Worm (Caenorhabditis elegans) whole organism, late embryonic: Measurements from ENCODE around the gene ost-1.

Source experiments
- C08G9.2 ChIP-seq: sonication (generic microtip); optimal IDR thresholded peaks from 2 replicates; lab custom pipeline; 2016; ENCODE audit warnings: mild to moderate bottlenecking, missing genetic modification characterization, moderate library complexity, missing compliant biosample characterization
- C38D4.7 ChIP-seq: fragments of 200-800 bp; sonication (Bioruptor generic); optimal IDR thresholded peaks from 2 replicates; lab custom pipeline; 2018; ENCODE audit warnings: mild to moderate bottlenecking, missing genetic modification characterization, moderate library complexity, missing compliant biosample characterization
- F13H6.1 ChIP-seq: sonication (generic microtip); optimal IDR thresholded peaks from 2 replicates; lab custom pipeline; 2016; ENCODE audit warnings: missing genetic modification characterization, missing compliant biosample characterization
- K02D7.2 ChIP-seq: sonication (generic microtip); optimal IDR thresholded peaks from 2 replicates; lab custom pipeline; 2017; ENCODE audit warnings: mild to moderate bottlenecking, missing genetic modification characterization, missing compliant biosample characterization
- Y22D7AL.16 ChIP-seq: sonication (generic microtip); optimal IDR thresholded peaks from 2 replicates; lab custom pipeline; 2016; ENCODE audit warnings: missing genetic modification characterization, missing compliant biosample characterization
- ama-1 ChIP-seq: fragments of 150-350 bp; optimal IDR thresholded peaks from 2 replicates; lab custom pipeline; 2014
- ceh-14 ChIP-seq: sonication (generic microtip); optimal IDR thresholded peaks from 2 replicates; lab custom pipeline; 2016; ENCODE audit warnings: missing genotype, missing genetic modification characterization, missing compliant biosample characterization
- ceh-19 ChIP-seq: fragments of 200-800 bp; sonication (Bioruptor generic); optimal IDR thresholded peaks from 2 replicates; lab custom pipeline; 2018; ENCODE audit warnings: mild to moderate bottlenecking, missing genetic modification characterization, missing compliant biosample characterization
- ceh-2 ChIP-seq: sonication (generic microtip); optimal IDR thresholded peaks from 2 replicates; lab custom pipeline; 2016; ENCODE audit warnings: missing genotype, missing genetic modification characterization, missing compliant biosample characterization
- ceh-24 ChIP-seq: sonication (generic microtip); optimal IDR thresholded peaks from 2 replicates; lab custom pipeline; 2016; ENCODE audit warnings: mild to moderate bottlenecking, missing genetic modification characterization, missing compliant biosample characterization
- ceh-34 ChIP-seq: sonication (generic microtip); optimal IDR thresholded peaks from 2 replicates; lab custom pipeline; 2016; ENCODE audit warnings: mild to moderate bottlenecking, missing genetic modification characterization, missing compliant biosample characterization
- ceh-45 ChIP-seq: fragments of 200-800 bp; sonication (Bioruptor generic); IDR thresholded peaks from 2 replicates; pipeline ENCODE4 v1.3.6; 2022; ENCODE audit warnings: missing genetic modification reagents, missing genetic modification characterization, missing compliant biosample characterization
- ceh-6 ChIP-seq: fragments of 200-800 bp; sonication (Bioruptor generic); optimal IDR thresholded peaks from 2 replicates; lab custom pipeline; 2018; ENCODE audit warnings: mild to moderate bottlenecking, missing genetic modification characterization, missing compliant biosample characterization
- che-1 ChIP-seq: sonication (generic microtip); optimal IDR thresholded peaks from 2 replicates; lab custom pipeline; 2016; ENCODE audit warnings: mild to moderate bottlenecking, missing genetic modification characterization, missing compliant biosample characterization
- dve-1 ChIP-seq: sonication (generic microtip); optimal IDR thresholded peaks from 2 replicates; lab custom pipeline; 2017; ENCODE audit warnings: antibody characterized with exemption, mild to moderate bottlenecking, missing genetic modification characterization, missing compliant biosample characterization
- elt-2 ChIP-seq: sonication (generic microtip); optimal IDR thresholded peaks from 2 replicates; lab custom pipeline; 2016; ENCODE audit warnings: missing genetic modification reagents, missing genetic modification characterization, missing compliant biosample characterization
- elt-4 ChIP-seq: sonication (generic microtip); optimal IDR thresholded peaks from 2 replicates; lab custom pipeline; 2016; ENCODE audit warnings: missing genetic modification characterization, missing compliant biosample characterization
- eyg-1 ChIP-seq: sonication (generic microtip); optimal IDR thresholded peaks from 2 replicates; lab custom pipeline; 2016; ENCODE audit warnings: missing genotype, missing genetic modification characterization, missing compliant biosample characterization
- hlh-15 ChIP-seq: sonication (generic microtip); optimal IDR thresholded peaks from 2 replicates; lab custom pipeline; 2016; ENCODE audit warnings: missing genetic modification characterization, missing compliant biosample characterization
- hlh-30 ChIP-seq: sonication (generic microtip); optimal IDR thresholded peaks from 2 replicates; lab custom pipeline; 2017; ENCODE audit warnings: antibody characterized with exemption, missing genetic modification characterization, missing compliant biosample characterization; ENCODE audit not compliant: insufficient read depth
- hlh-6 ChIP-seq: sonication (generic microtip); optimal IDR thresholded peaks from 2 replicates; lab custom pipeline; 2016; ENCODE audit warnings: missing genotype, missing genetic modification characterization, missing compliant biosample characterization
- hlh-8 ChIP-seq: sonication (generic microtip); optimal IDR thresholded peaks from 2 replicates; lab custom pipeline; 2016; ENCODE audit warnings: missing genotype, missing genetic modification characterization, missing compliant biosample characterization
- lin-11 ChIP-seq: fragments of 200-800 bp; sonication (Bioruptor generic); optimal IDR thresholded peaks from 2 replicates; lab custom pipeline; 2018; ENCODE audit warnings: mild to moderate bottlenecking, missing genetic modification characterization, missing compliant biosample characterization
- madf-2 ChIP-seq: sonication (generic microtip); optimal IDR thresholded peaks from 2 replicates; lab custom pipeline; 2017; ENCODE audit warnings: missing genetic modification characterization, missing compliant biosample characterization
- nfya-1 ChIP-seq: sonication (generic microtip); optimal IDR thresholded peaks from 2 replicates; lab custom pipeline; 2017; ENCODE audit warnings: missing genetic modification characterization, mild to moderate bottlenecking, missing compliant biosample characterization, antibody characterized with exemption, moderate library complexity
- npax-4 ChIP-seq: sonication (generic microtip); optimal IDR thresholded peaks from 2 replicates; lab custom pipeline; 2016; ENCODE audit warnings: missing genetic modification characterization, missing compliant biosample characterization
- odd-2 ChIP-seq: sonication (generic microtip); optimal IDR thresholded peaks from 2 replicates; lab custom pipeline; 2017; ENCODE audit warnings: antibody characterized with exemption, mild to moderate bottlenecking, missing genetic modification characterization, missing compliant biosample characterization
- pha-2 ChIP-seq: sonication (generic microtip); optimal IDR thresholded peaks from 2 replicates; lab custom pipeline; 2017; ENCODE audit warnings: mild to moderate bottlenecking, missing genetic modification characterization, missing compliant biosample characterization
- pros-1 ChIP-seq: fragments of 150-350 bp; optimal IDR thresholded peaks from 2 replicates; lab custom pipeline; 2014; ENCODE audit warnings: missing biosample characterization, missing genetic modification reagents, missing genetic modification characterization
- rnt-1 ChIP-seq: sonication (generic microtip); optimal IDR thresholded peaks from 2 replicates; lab custom pipeline; 2016; ENCODE audit warnings: missing genetic modification characterization, missing compliant biosample characterization
- sox-2 ChIP-seq: fragments of 200-800 bp; sonication (Bioruptor generic); IDR thresholded peaks from 2 replicates; pipeline ENCODE4 v1.3.6; 2022; ENCODE audit warnings: missing genetic modification reagents, missing genetic modification characterization, missing compliant biosample characterization
- unc-86 ChIP-seq: sonication (generic microtip); optimal IDR thresholded peaks from 2 replicates; lab custom pipeline; 2016; ENCODE audit warnings: missing genetic modification characterization, missing compliant biosample characterization
- zip-5 ChIP-seq: sonication (generic microtip); optimal IDR thresholded peaks from 2 replicates; lab custom pipeline; 2016; ENCODE audit warnings: missing genetic modification characterization, missing compliant biosample characterization

Gene ost-1

ce11 chrIV:1108030-1108429 lies 834 bp downstream of the ost-1 start (continued):
- TF ChIP-seq npax-4 (tag; lab: Kevin White, UChicago) = no peak
- TF ChIP-seq hlh-8 = peak; percentile 67
- TF ChIP-seq rnt-1 (tag; lab: Kevin White, UChicago) = peak; percentile 90
- TF ChIP-seq ama-1 (lab: Kevin White, UChicago) = no peak
- no peak for TF ChIP-seq lin-11
- TF ChIP-seq hlh-15 = no peak

- no peak for TF ChIP-seq ceh-19 (GFP tag; lab: Kevin White, UChicago)
- no peak for TF ChIP-seq hlh-30 (tag; lab: Kevin White, UChicago)
- TF ChIP-seq zip-5 = no peak
- peak; percentile 52 for TF ChIP-seq ama-1 (lab: Kevin White, UChicago)
- TF ChIP-seq madf-2 (tag; lab: Kevin White, UChicago) = no peak
- no peak for TF ChIP-seq nfya-1 (tag; lab: Kevin White, UChicago)
- no peak for TF ChIP-seq hlh-8
- no peak for TF ChIP-seq ceh-6 (GFP tag; lab: Kevin White, UChicago)
- no peak for TF ChIP-seq F13H6.1 (tag; lab: Kevin White, UChicago)
- no peak for TF ChIP-seq lin-11
- TF ChIP-seq C38D4.7 (GFP tag; lab: Kevin White, UChicago) = peak; percentile 22
- TF ChIP-seq elt-4 (tag; lab: Kevin White, UChicago) = no peak
- no peak for TF ChIP-seq unc-86 (tag; lab: Kevin White, UChicago)
- no peak for TF ChIP-seq odd-2 (tag; lab: Kevin White, UChicago)
- TF ChIP-seq che-1 = no peak
These were observed 3.8 kb downstream of the ost-1 start for ce11 chrIV:1110999-1111398.

DNA sequence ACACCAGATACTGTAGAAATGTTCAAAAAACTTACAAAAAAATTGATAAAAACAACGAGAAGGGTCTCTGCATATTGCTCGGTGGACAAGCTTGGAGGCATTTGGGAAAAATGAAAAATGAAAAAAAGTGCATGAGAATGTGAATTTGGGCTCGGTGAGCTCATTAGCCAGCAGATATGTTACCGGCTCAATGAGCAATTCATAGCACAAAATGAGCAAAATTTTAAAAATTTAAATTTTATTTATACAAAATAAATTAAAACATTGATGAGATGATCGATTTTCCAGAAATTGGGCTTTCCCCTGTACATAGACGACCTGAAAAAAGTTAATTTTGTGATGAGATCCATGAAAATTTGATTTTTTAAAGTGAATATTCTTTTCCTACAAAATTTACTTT lies 6.4 kb downstream of the ost-1 start, which contains the start of gene srx-14:
TSS of gene srx-14 (minus strand) at position 101 of the 400 bp plus-strand sequence.
- TF ChIP-seq sox-2 (GFP tag; lab: Robert Waterston, UW) (no peak), madf-2 (tag; lab: Kevin White, UChicago) (no peak)
- TF ChIP-seq, all 69 proteins: peak for 0

- TF ChIP-seq elt-2 (tag; lab: Kevin White, UChicago) (no peak), che-1 (no peak), pros-1 (tag; lab: Kevin White, UChicago) (no peak), ceh-14 (tag; lab: Kevin White, UChicago) (no peak), ceh-45 (GFP tag; lab: Robert Waterston, UW) (no peak), K02D7.2 (tag; lab: Kevin White, UChicago) (no peak), Y22D7AL.16 (tag; lab: Kevin White, UChicago) (no peak), ceh-34 (tag; lab: Kevin White, UChicago) (no peak), hlh-6 (tag; lab: Kevin White, UChicago) (no peak)
These were observed 11.4 kb downstream of the ost-1 start, which contains the start of gene srx-13 for ce11 chrIV:1118566-1118965. Gene srx-13 (minus strand): TSS chrIV:1118666.

DNA sequence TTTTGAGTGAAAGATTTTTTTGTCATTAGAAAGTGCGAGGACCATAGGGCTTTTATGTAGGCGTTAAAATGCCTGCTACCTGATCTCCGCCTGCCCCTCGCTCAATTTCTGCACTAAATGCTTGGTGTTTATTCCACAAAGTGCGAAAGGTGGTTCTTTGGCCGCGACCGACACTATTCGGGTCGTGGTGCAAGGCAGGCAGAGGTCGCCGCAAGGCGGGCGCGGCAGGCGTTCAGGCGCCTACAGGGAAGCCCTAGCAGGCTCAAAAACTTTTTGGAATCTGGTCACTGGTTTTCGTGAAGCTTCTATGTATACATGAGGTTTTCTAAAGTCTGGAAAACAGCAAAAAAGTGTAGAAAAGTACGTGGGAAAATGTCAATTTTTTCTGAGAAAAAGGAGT lies 13.7 kb downstream of the ost-1 start:
- TF ChIP-seq Y22D7AL.16 (tag; lab: Kevin White, UChicago) (no peak), pha-2 (tag; lab: Kevin White, UChicago) (no peak), zip-5 (no peak), K02D7.2 (tag; lab: Kevin White, UChicago) (no peak), npax-4 (tag; lab: Kevin White, UChicago) (no peak), dve-1 (tag; lab: Kevin White, UChicago) (no peak), ceh-2 (tag; lab: Kevin White, UChicago) (no peak), ceh-24 (tag; lab: Kevin White, UChicago) (no peak), C08G9.2 (tag; lab: Kevin White, UChicago) (no peak), eyg-1 (tag; lab: Kevin White, UChicago) (no peak)
- TF ChIP-seq, all 69 proteins: peak for 0
